Fruit fly (Drosophila melanogaster) whole organism, embryonic: ENCODE measurements around the gene CG43796.

Source experiments
- Atf6 ChIP-seq: fragments of 200-800 bp; sonication (Bioruptor generic); IDR thresholded peaks from 2 replicates; pipeline ENCODE4 v1.3.6; 2022; ENCODE audit warnings: missing biosample characterization, missing genetic modification characterization
- Bgb ChIP-seq: fragments of 200-800 bp; sonication (Bioruptor generic); IDR thresholded peaks from 2 replicates; pipeline ENCODE4 v1.3.6; 2022; ENCODE audit warnings: missing biosample characterization, missing genetic modification characterization; ENCODE audit not compliant: partially characterized antibody
- CG10959 ChIP-seq: fragments of 200-800 bp; sonication (Bioruptor generic); IDR thresholded peaks from 2 replicates; pipeline ENCODE4 v1.3.6; 2022; ENCODE audit warnings: missing biosample characterization, missing genetic modification characterization
- CG12219 ChIP-seq: fragments of 200-800 bp; sonication (Bioruptor generic); optimal IDR thresholded peaks from 3 replicates; lab custom pipeline; 2018; ENCODE audit warnings: missing biosample characterization, mild to moderate bottlenecking, missing genetic modification characterization
- CG13424 ChIP-seq: fragments of 200-800 bp; sonication (Bioruptor generic); optimal IDR thresholded peaks from 2 replicates; lab custom pipeline; 2019; ENCODE audit warnings: missing biosample characterization, mild to moderate bottlenecking, missing genetic modification characterization, moderate library complexity
- CG13775 ChIP-seq: fragments of 200-800 bp; sonication (Bioruptor generic); optimal IDR thresholded peaks from 3 replicates; lab custom pipeline; 2017; ENCODE audit warnings: missing biosample characterization, mild to moderate bottlenecking, missing genetic modification characterization
- CG1529 ChIP-seq: fragments of 200-800 bp; sonication (Bioruptor generic); optimal IDR thresholded peaks from 3 replicates; lab custom pipeline; 2018; ENCODE audit warnings: missing biosample characterization, missing genetic modification characterization
- CG16815 ChIP-seq: fragments of 200-800 bp; sonication (Bioruptor generic); optimal IDR thresholded peaks from 3 replicates; lab custom pipeline; 2017; ENCODE audit warnings: missing biosample characterization, mild to moderate bottlenecking, missing genetic modification characterization
- CG30403 ChIP-seq: fragments of 200-800 bp; sonication (Bioruptor generic); optimal IDR thresholded peaks from 3 replicates; lab custom pipeline; 2016; ENCODE audit warnings: missing biosample characterization, missing genetic modification characterization
- CG3847 ChIP-seq: fragments of 200-800 bp; sonication (Bioruptor generic); IDR thresholded peaks from 2 replicates; pipeline ENCODE4 v1.3.6; 2022; ENCODE audit warnings: missing biosample characterization, missing genetic modification characterization
- CG5180 ChIP-seq: fragments of 200-800 bp; sonication (Bioruptor generic); optimal IDR thresholded peaks from 3 replicates; lab custom pipeline; 2017; ENCODE audit warnings: missing biosample characterization, missing genetic modification characterization, mild to moderate bottlenecking, moderate library complexity, missing genetic modification reagents
- CG7839 ChIP-seq: fragments of 200-800 bp; sonication (Bioruptor generic); optimal IDR thresholded peaks from 3 replicates; lab custom pipeline; 2018; ENCODE audit warnings: missing biosample characterization, mild to moderate bottlenecking, missing genetic modification characterization, moderate library complexity
- CG7963 ChIP-seq: fragments of 200-800 bp; sonication (Bioruptor generic); IDR thresholded peaks from 3 replicates; pipeline ENCODE4 v1.3.6; 2022; ENCODE audit warnings: missing biosample characterization, missing genetic modification characterization; ENCODE audit not compliant: partially characterized antibody
- CG7987 ChIP-seq: fragments of 200-800 bp; sonication (Bioruptor generic); optimal IDR thresholded peaks from 2 replicates; lab custom pipeline; 2018; ENCODE audit warnings: missing biosample characterization, mild to moderate bottlenecking, missing genetic modification characterization, moderate library complexity
- CG8290 ChIP-seq, 3 experiments: fragments of 200-800 bp; sonication (Bioruptor generic); optimal IDR thresholded peaks; 2 replicates each; lab custom pipeline; 2016 to 2019; ENCODE audit warnings: missing biosample characterization in 3 of 3, missing genetic modification characterization in 3 of 3, mild to moderate bottlenecking in 2 of 3, moderate library complexity in 1 of 3
- CG8388 ChIP-seq: fragments of 200-800 bp; sonication (Bioruptor generic); optimal IDR thresholded peaks from 2 replicates; lab custom pipeline; 2019; ENCODE audit warnings: missing biosample characterization, mild to moderate bottlenecking, missing genetic modification characterization, moderate library complexity
- CG9215 ChIP-seq: fragments of 200-800 bp; sonication (Bioruptor generic); IDR thresholded peaks from 2 replicates; pipeline ENCODE4 v1.3.6; 2022; ENCODE audit warnings: missing biosample characterization, missing genetic modification characterization
- CG9609 ChIP-seq: fragments of 200-800 bp; sonication (Bioruptor generic); optimal IDR thresholded peaks from 3 replicates; lab custom pipeline; 2016; ENCODE audit warnings: missing biosample characterization, missing genetic modification characterization
- Camta ChIP-seq: fragments of 200-800 bp; sonication (Bioruptor generic); optimal IDR thresholded peaks from 2 replicates; lab custom pipeline; 2016; ENCODE audit warnings: missing biosample characterization, missing genetic modification characterization
- Doc2 ChIP-seq: fragments of 200-800 bp; sonication (Bioruptor generic); IDR thresholded peaks from 2 replicates; pipeline ENCODE4 v1.3.6; 2022; ENCODE audit warnings: missing biosample characterization, missing genetic modification characterization
- GATAe ChIP-seq: fragments of 200-800 bp; sonication (Bioruptor generic); conservative IDR thresholded peaks from 2 replicates; pipeline ENCODE4 v1.3.6; 2022; ENCODE audit warnings: missing biosample characterization, missing genetic modification characterization
- H2.0 ChIP-seq: fragments of 200-800 bp; sonication (Bioruptor generic); IDR thresholded peaks from 2 replicates; pipeline ENCODE4 v1.3.6; 2022; ENCODE audit warnings: missing biosample characterization, missing genetic modification characterization
- HLH4C ChIP-seq: fragments of 200-800 bp; sonication (Bioruptor generic); IDR thresholded peaks from 3 replicates; pipeline ENCODE4 v1.3.6; 2022; ENCODE audit warnings: missing biosample characterization, missing genetic modification characterization; ENCODE audit not compliant: partially characterized antibody
- Med ChIP-seq: fragments of 200-800 bp; sonication (Bioruptor generic); peaks from one replicate; lab custom pipeline; 2016; ENCODE audit warnings: missing biosample characterization, missing genetic modification characterization, mild to moderate bottlenecking, inconsistent platforms, moderate library complexity
- NC2α ChIP-seq: fragments of 200-800 bp; sonication (Bioruptor generic); optimal IDR thresholded peaks from 2 replicates; lab custom pipeline; 2016; ENCODE audit warnings: missing biosample characterization, missing genetic modification characterization
- Pdp1 ChIP-seq, 2 experiments: fragments of 200-800 bp; sonication (Bioruptor generic); optimal IDR thresholded peaks; 3 replicates each; lab custom pipeline; 2016; ENCODE audit warnings: missing biosample characterization in 2 of 2, missing genetic modification characterization in 2 of 2, mild to moderate bottlenecking in 1 of 2, moderate library complexity in 1 of 2
- Scr ChIP-seq: fragments of 200-800 bp; sonication (Bioruptor generic); IDR thresholded peaks from 2 replicates; pipeline ENCODE4 v1.3.6; 2022; ENCODE audit warnings: missing biosample characterization, missing genetic modification characterization; ENCODE audit not compliant: partially characterized antibody
- Six4 ChIP-seq: fragments of 200-800 bp; sonication (Bioruptor generic); optimal IDR thresholded peaks from 2 replicates; lab custom pipeline; 2016; ENCODE audit warnings: missing biosample characterization, missing genetic modification characterization
- Sox100B ChIP-seq: fragments of 200-800 bp; sonication (Bioruptor generic); optimal IDR thresholded peaks from 3 replicates; lab custom pipeline; 2018; ENCODE audit warnings: missing biosample characterization, mild to moderate bottlenecking, missing genetic modification characterization
- TFAM ChIP-seq: fragments of 200-800 bp; sonication (Bioruptor generic); optimal IDR thresholded peaks from 2 replicates; lab custom pipeline; 2017; ENCODE audit warnings: missing biosample characterization, missing genetic modification characterization, inconsistent platforms
- Vsx1 ChIP-seq: fragments of 200-800 bp; sonication (Bioruptor generic); optimal IDR thresholded peaks from 2 replicates; lab custom pipeline; 2017; ENCODE audit warnings: missing biosample characterization, mild to moderate bottlenecking, missing genetic modification characterization, missing genetic modification reagents
- az2 ChIP-seq: fragments of 200-800 bp; sonication (Bioruptor generic); optimal IDR thresholded peaks from 3 replicates; lab custom pipeline; 2016; ENCODE audit warnings: missing biosample characterization, missing genetic modification characterization
- bab2 ChIP-seq: fragments of 200-800 bp; sonication (Bioruptor generic); optimal IDR thresholded peaks from 2 replicates; lab custom pipeline; 2016; ENCODE audit warnings: missing biosample characterization, missing genetic modification characterization
- danr ChIP-seq: fragments of 200-800 bp; sonication (Bioruptor generic); IDR thresholded peaks from 2 replicates; pipeline ENCODE4 v1.3.6; 2022; ENCODE audit warnings: missing biosample characterization, missing genetic modification characterization
- dm ChIP-seq: fragments of 200-800 bp; sonication (Bioruptor generic); optimal IDR thresholded peaks from 3 replicates; lab custom pipeline; 2016; ENCODE audit warnings: missing biosample characterization, missing genetic modification characterization
- gcm ChIP-seq: fragments of 200-800 bp; sonication (Bioruptor generic); optimal IDR thresholded peaks from 2 replicates; lab custom pipeline; 2019; ENCODE audit warnings: missing biosample characterization, mild to moderate bottlenecking, missing genetic modification characterization, moderate library complexity
- gt ChIP-seq: fragments of 200-800 bp; sonication (Bioruptor generic); IDR thresholded peaks from 2 replicates; pipeline ENCODE4 v1.3.6; 2022; ENCODE audit warnings: missing biosample characterization, missing genetic modification characterization
- hth ChIP-seq: fragments of >200 bp; optimal IDR thresholded peaks from 2 replicates; lab custom pipeline; 2017; ENCODE audit warnings: inconsistent platforms
- ind ChIP-seq: fragments of 200-800 bp; sonication (Bioruptor generic); optimal IDR thresholded peaks from 3 replicates; lab custom pipeline; 2016; ENCODE audit warnings: missing biosample characterization, missing genetic modification characterization
- lbe ChIP-seq: fragments of 200-800 bp; sonication (Bioruptor generic); optimal IDR thresholded peaks from 2 replicates; lab custom pipeline; 2016; ENCODE audit warnings: missing biosample characterization, mild to moderate bottlenecking, missing genetic modification characterization
- lola ChIP-seq, 3 experiments: fragments of >200 bp in 2 of 3; fragments of 200-800 bp in 1 of 3; sonication (Bioruptor generic) in 1 of 3; optimal IDR thresholded peaks; 2 replicates each; lab custom pipeline; 2017 to 2019; ENCODE audit warnings: missing biosample characterization in 3 of 3, missing genetic modification characterization in 3 of 3, mild to moderate bottlenecking in 1 of 3, moderate library complexity in 1 of 3
- luna ChIP-seq: fragments of 200-800 bp; sonication (Bioruptor generic); optimal IDR thresholded peaks from 2 replicates; lab custom pipeline; 2016; ENCODE audit warnings: missing biosample characterization, missing genetic modification characterization
- mld ChIP-seq: fragments of 200-800 bp; sonication (Bioruptor generic); IDR thresholded peaks from 3 replicates; pipeline ENCODE4 v1.3.6; 2022; ENCODE audit warnings: missing biosample characterization, missing genetic modification characterization; ENCODE audit not compliant: partially characterized antibody
- otp ChIP-seq: fragments of 200-800 bp; sonication (Bioruptor generic); IDR thresholded peaks from 3 replicates; pipeline ENCODE4, ENCODE4 v1.3.6; 2022; ENCODE audit warnings: missing biosample characterization, missing genetic modification characterization
- scrt ChIP-seq: fragments of 200-800 bp; sonication (Bioruptor generic); optimal IDR thresholded peaks from 2 replicates; lab custom pipeline; 2018; ENCODE audit warnings: missing biosample characterization, mild to moderate bottlenecking, missing genetic modification characterization, moderate library complexity
- tll ChIP-seq, 2 experiments: fragments of 200-800 bp in 1 of 2; fragments of >200 bp in 1 of 2; sonication (Bioruptor generic) in 1 of 2; optimal IDR thresholded peaks; 2 replicates each; lab custom pipeline; 2017 to 2019; ENCODE audit warnings: missing biosample characterization in 2 of 2, missing genetic modification characterization in 2 of 2, mild to moderate bottlenecking in 1 of 2, moderate library complexity in 1 of 2
- trh ChIP-seq: fragments of 200-800 bp; sonication (Bioruptor generic); optimal IDR thresholded peaks from 2 replicates; lab custom pipeline; 2016; ENCODE audit warnings: missing biosample characterization, missing genetic modification characterization
- zf30C ChIP-seq: fragments of 200-800 bp; sonication (Bioruptor generic); optimal IDR thresholded peaks from 3 replicates; lab custom pipeline; 2018; ENCODE audit warnings: missing biosample characterization, mild to moderate bottlenecking, missing genetic modification characterization
- zfh1 ChIP-seq: fragments of 200-800 bp; sonication (Bioruptor generic); IDR thresholded peaks from 3 replicates; pipeline ENCODE4 v1.3.6; 2022; ENCODE audit warnings: missing biosample characterization, missing genetic modification characterization

Gene CG43796

dm6 chr2L:8461782-8462453 is 20.3 kb upstream of the CG43796 start (continued):
- peak; percentile 81 for TF ChIP-seq Med (GFP tag; lab: Kevin White, UChicago)
- TF ChIP-seq mld (GFP tag; lab: Robert Waterston, UW), result no peak
- TF ChIP-seq H2.0 (GFP tag; lab: Robert Waterston, UW), result no peak
- TF ChIP-seq CG13424 (tag; lab: Kevin White, UChicago), result peak; percentile 21
- peak; percentile 4 for TF ChIP-seq Sox100B (GFP tag; lab: Kevin White, UChicago)
- TF ChIP-seq CG8388 (GFP tag; lab: Kevin White, UChicago), result no peak
- no peak for TF ChIP-seq hth (lab: Kevin White, UChicago)
- no peak for TF ChIP-seq Doc2 (GFP tag; lab: Robert Waterston, UW)
- no peak for TF ChIP-seq CG1529 (GFP tag; lab: Kevin White, UChicago)
- TF ChIP-seq CG9215 (GFP tag; lab: Robert Waterston, UW), result no peak
- TF ChIP-seq bab2 (GFP tag; lab: Kevin White, UChicago), result peak; percentile 24
- TF ChIP-seq lola (GFP tag; optimal IDR thresholded peaks at IDR 0.05; lab: Kevin White, UChicago), result peak in 1 of 3 experiments; percentile 4
- no peak for TF ChIP-seq trh
- TF ChIP-seq Vsx1 (GFP tag; lab: Kevin White, UChicago), result peak; percentile 3
- TF ChIP-seq ind, result peak; percentile 17
- no peak for TF ChIP-seq CG10959 (GFP tag; lab: Robert Waterston, UW)
- no peak for TF ChIP-seq tll (GFP tag; optimal IDR thresholded peaks at IDR 0.05; lab: Kevin White, UChicago)
- peak; percentile 71 for TF ChIP-seq CG5180
- TF ChIP-seq az2 (GFP tag; lab: Kevin White, UChicago), result peak; percentile 8
- no peak for TF ChIP-seq Bgb
- no peak for TF ChIP-seq CG12219 (GFP tag; lab: Kevin White, UChicago)
- TF ChIP-seq CG7839 (tag; lab: Kevin White, UChicago), result peak; percentile 47
- no peak for TF ChIP-seq TFAM (GFP tag; lab: Kevin White, UChicago)
- no peak for TF ChIP-seq Six4 (GFP tag; lab: Kevin White, UChicago)
- TF ChIP-seq CG30403 (GFP tag; lab: Kevin White, UChicago), result peak; percentile 39
- TF ChIP-seq zfh1, result no peak
- no peak for TF ChIP-seq NC2α (GFP tag; lab: Kevin White, UChicago)
- peak; percentile 30 for TF ChIP-seq dm (GFP tag; lab: Kevin White, UChicago)
- no peak for TF ChIP-seq Scr
- TF ChIP-seq otp (GFP tag; lab: Robert Waterston, UW), result no peak
- TF ChIP-seq gt (GFP tag; lab: Robert Waterston, UW), result no peak
- TF ChIP-seq Camta, result no peak
- TF ChIP-seq CG16815 (GFP tag; lab: Kevin White, UChicago), result no peak
- TF ChIP-seq CG3847 (GFP tag; lab: Robert Waterston, UW), result no peak
- TF ChIP-seq CG9609 (GFP tag; lab: Kevin White, UChicago), result peak; percentile 31
- peak; percentile 12 for TF ChIP-seq scrt (GFP tag; lab: Kevin White, UChicago)
- no peak for TF ChIP-seq CG13775 (GFP tag; lab: Kevin White, UChicago)
- TF ChIP-seq Pdp1 (GFP tag; optimal IDR thresholded peaks at IDR 0.05; lab: Kevin White, UChicago), result peak in 1 of 2 experiments; percentile 39
- TF ChIP-seq zf30C (GFP tag; lab: Kevin White, UChicago), result no peak
- no peak for TF ChIP-seq luna
- no peak for TF ChIP-seq CG8290 (GFP tag; optimal IDR thresholded peaks at IDR 0.05; lab: Kevin White, UChicago)
- TF ChIP-seq CG8290 (tag; optimal IDR thresholded peaks at IDR 0.05; lab: Kevin White, UChicago), result peak in 1 of 2 experiments; percentile 6
- TF ChIP-seq danr, result no peak
- no peak for TF ChIP-seq CG7987 (GFP tag; lab: Kevin White, UChicago)
- no peak for TF ChIP-seq gcm (GFP tag; lab: Kevin White, UChicago)
- 0 out of 2 replicates have a peak, but pooled peaks have one; percentile 15 for TF ChIP-seq Atf6
- TF ChIP-seq HLH4C (GFP tag; lab: Robert Waterston, UW), result no peak
- no peak for TF ChIP-seq lbe (GFP tag; lab: Kevin White, UChicago)
- no peak for TF ChIP-seq CG7963
- TF ChIP-seq GATAe (GFP tag; lab: Robert Waterston, UW), result peak; percentile 61
